Fruit fly (Drosophila melanogaster): ENCODE results near the gene Mur82C.
A peak's percentile ranks its signal among the peaks of the same experiment; 100 is the strongest.

Mur82C gene

dm6 chr3R:4557862-4558261, 16.7 kb downstream of the Mur82C start, which contains the start of gene CG34357:
Gene CG34357 (minus strand): TSS chr3R:4558067.
- TF ChIP-seq net (GFP tag; optimal IDR thresholded peaks at IDR 0.05) (no peak), Ets96B (tag; optimal IDR thresholded peaks at IDR 0.05) (no peak), svp (GFP tag) (no peak), CG6163 (GFP tag; IDR thresholded peaks at IDR 0.05) (no peak), CG6276 (GFP tag; optimal IDR thresholded peaks at IDR 0.05) (no peak), CG6808 (GFP tag; optimal IDR thresholded peaks at IDR 0.05) (no peak), Hr4 (GFP tag; optimal IDR thresholded peaks at IDR 0.05) (no peak), CG6854 (GFP tag; optimal IDR thresholded peaks at IDR 0.05) (no peak)

- TF ChIP-seq CG6163 (GFP tag; IDR thresholded peaks at IDR 0.05) (no peak), Lpt (GFP tag; optimal IDR thresholded peaks at IDR 0.05) (no peak), svp (GFP tag) (peak; percentile 16), Hr39 (GFP tag; optimal IDR thresholded peaks at IDR 0.05) (no peak)
Observed at dm6 chr3R:4578544-4578943, 37.4 kb downstream of the Mur82C start, which contains the start of gene CG32945. Gene CG32945 (minus strand): TSS chr3R:4578644.
